Worm (Caenorhabditis elegans) whole organism, L4/young adult: Measurements from ENCODE around the gene Y54E2A.10.

Experiments used
- W03F9.2 ChIP-seq: fragments of 150-350 bp; optimal IDR thresholded peaks from 2 replicates; lab custom pipeline; 2014; ENCODE audit warnings: missing biosample characterization, missing genetic modification characterization
- dao-5 ChIP-seq: sonication (generic microtip); optimal IDR thresholded peaks from 2 replicates; lab custom pipeline; 2016; ENCODE audit warnings: missing genotype, missing genetic modification characterization, moderate library complexity, missing compliant biosample characterization

DNA sequence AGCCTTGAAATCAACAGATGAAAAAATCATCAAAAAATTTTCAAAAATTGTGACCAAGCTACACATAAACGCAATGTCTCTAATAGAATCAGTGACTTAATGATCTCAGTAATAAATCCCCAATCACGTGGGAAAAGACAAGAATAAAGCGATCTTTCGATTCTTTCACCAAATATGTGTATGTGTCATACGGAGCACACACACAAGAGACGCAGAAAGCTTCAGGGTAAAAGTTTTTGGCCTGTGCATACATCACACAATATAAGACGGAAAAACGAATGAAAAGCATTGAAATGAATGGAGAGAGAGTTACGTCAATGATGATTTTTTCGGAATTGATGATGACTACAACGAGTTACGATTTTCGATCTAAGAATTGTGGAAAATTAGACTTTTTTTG, 29.6 kb downstream of the Y54E2A.10 start:
- TF ChIP-seq dao-5 (tag; lab: Kevin White, UChicago) (no peak), W03F9.2 (tag; lab: Kevin White, UChicago) (no peak)
